Worm (Caenorhabditis elegans): ENCODE measurements around the gene smrd-1.

DNA sequence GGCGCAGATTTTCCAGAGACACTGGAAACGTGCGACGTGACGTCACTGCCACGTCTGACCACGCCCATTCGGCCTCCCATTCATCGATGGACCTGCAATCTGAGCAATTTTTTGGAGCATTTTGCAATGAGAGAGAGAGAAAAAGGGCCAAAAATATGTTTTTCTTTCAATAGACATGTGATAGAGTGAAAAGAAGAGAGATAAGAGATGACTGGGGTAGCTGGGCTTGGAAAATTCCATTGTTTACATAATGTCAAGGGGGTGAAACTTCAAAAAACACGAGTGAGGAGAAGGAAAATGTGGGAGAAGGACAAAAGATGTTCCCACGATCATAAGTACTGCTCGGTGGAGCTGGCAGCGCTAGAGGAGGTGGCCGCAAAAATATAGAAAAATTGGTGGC, 39.8 kb downstream of the smrd-1 start, which contains the start of gene M03C11.1:
- no peak for TF ChIP-seq hlh-13 (GFP tag; optimal IDR thresholded peaks at IDR 0.05)
- TF ChIP-seq hlh-30 (tag; optimal IDR thresholded peaks at IDR 0.05; ENCODE audit: insufficient read depth): no peak
- no peak for TF ChIP-seq ceh-34 (tag; optimal IDR thresholded peaks at IDR 0.05)
- no peak for TF ChIP-seq tbx-7 (tag; optimal IDR thresholded peaks at IDR 0.05)
- TF ChIP-seq zip-5 (tag; optimal IDR thresholded peaks at IDR 0.05): no peak
- no peak for TF ChIP-seq unc-55 (GFP tag; optimal IDR thresholded peaks at IDR 0.05)
- no peak for TF ChIP-seq lin-11 (tag; optimal IDR thresholded peaks at IDR 0.05)
- no peak for TF ChIP-seq ceh-19 (GFP tag; optimal IDR thresholded peaks at IDR 0.05)
- TF ChIP-seq ceh-14 (tag; optimal IDR thresholded peaks at IDR 0.05): no peak
- no peak for TF ChIP-seq ceh-6 (GFP tag; optimal IDR thresholded peaks at IDR 0.05)
- TF ChIP-seq C08G9.2 (tag; optimal IDR thresholded peaks at IDR 0.05): no peak
- TF ChIP-seq ets-4 (tag; optimal IDR thresholded peaks at IDR 0.05): no peak
